Fruit fly (Drosophila melanogaster) whole organism: Measurements from ENCODE around the gene CG32939.

Experiments used
- Dll ChIP-seq: fragments of >200 bp; optimal IDR thresholded peaks from 2 replicates; lab custom pipeline; 2017
- pan ChIP-seq: fragments of >200 bp; optimal IDR thresholded peaks from 2 replicates; lab custom pipeline; 2017
- psq ChIP-seq: fragments of >200 bp; optimal IDR thresholded peaks from 2 replicates; lab custom pipeline; 2017
- usp ChIP-seq: fragments of >200 bp; optimal IDR thresholded peaks from 2 replicates; lab custom pipeline; 2017; ENCODE audit warnings: missing biosample characterization, missing genetic modification characterization, mixed read lengths

dm6 chr3R:9701897-9702296 is 9.0 kb downstream of the CG32939 start:
- TF ChIP-seq Dll (lab: Kevin White, UChicago) (no peak), pan (lab: Kevin White, UChicago) (no peak), psq (lab: Kevin White, UChicago) (no peak), usp (GFP tag; lab: Kevin White, UChicago) (no peak)
